Worm (Caenorhabditis elegans) whole organism, early embryonic: Measurements from ENCODE around the gene alh-1.

ENCODE experiments used
- aly-1 ChIP-seq: sonication (generic microtip); optimal IDR thresholded peaks from 2 replicates; lab custom pipeline; 2016; ENCODE audit warnings: missing genetic modification characterization, missing compliant biosample characterization
- ama-1 ChIP-seq: fragments of 150-350 bp; optimal IDR thresholded peaks from 2 replicates; lab custom pipeline; 2014

- TF ChIP-seq aly-1 (tag; lab: Kevin White, UChicago) (no peak), ama-1 (lab: Kevin White, UChicago) (no peak)
Measured at ce11 chrIII:5036158-5036557, 41.4 kb upstream of the alh-1 start, which contains the start of gene C45G9.6.
